Worm (Caenorhabditis elegans): ENCODE measurements around the gene F40G12.11.

DNA sequence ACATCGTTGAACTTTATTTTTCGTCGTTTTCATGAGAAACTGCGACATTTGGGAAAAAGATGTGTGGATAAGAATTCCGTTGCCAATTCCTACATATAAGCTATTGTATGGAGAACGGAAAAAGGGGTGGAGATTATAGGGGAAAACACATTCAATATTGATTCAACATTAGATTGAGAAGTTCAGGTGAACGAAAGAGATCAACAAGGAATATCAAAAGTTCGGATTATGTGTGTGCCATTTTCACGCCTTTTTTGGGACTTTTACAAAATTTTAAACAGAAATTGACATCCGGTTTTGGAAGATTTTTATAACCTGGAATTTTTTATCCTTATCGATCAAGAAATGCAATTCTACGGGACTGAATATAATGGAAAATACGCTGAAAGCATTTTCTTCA is 41.8 kb downstream of the F40G12.11 start, which contains the start of gene F47B8.5:
- TF ChIP-seq tbx-9 (tag; optimal IDR thresholded peaks at IDR 0.05; ENCODE audit: borderline replicate concordance) (no peak), F39B2.1 (GFP tag; IDR thresholded peaks at IDR 0.05) (no peak), pbrm-1 (GFP tag; IDR thresholded peaks at IDR 0.05) (no peak), hsf-1 (GFP tag; IDR thresholded peaks at IDR 0.05) (no peak), C17E4.6 (GFP tag; IDR thresholded peaks at IDR 0.05) (no peak), dox-1 (GFP tag; IDR thresholded peaks at IDR 0.05) (no peak), lir-1 (GFP tag; conservative IDR thresholded peaks at IDR 0.05) (no peak), mes-4 (tag; optimal IDR thresholded peaks at IDR 0.05) (no peak), snpc-4 (GFP tag; optimal IDR thresholded peaks at IDR 0.05) (no peak), snpc-4 (tag; optimal IDR thresholded peaks at IDR 0.05) (no peak)
